Fruit fly (Drosophila melanogaster): ENCODE data around the gene CG9917.

Gene CG9917

dm6 chrX:16335107-16335642, 12.1 kb upstream of the CG9917 start:
- TF ChIP-seq pad (GFP tag; optimal IDR thresholded peaks at IDR 0.05) (peak; percentile 53), CG11617 (GFP tag; optimal IDR thresholded peaks at IDR 0.05) (peak; percentile 89), Mnt (GFP tag; optimal IDR thresholded peaks at IDR 0.05) (peak; percentile 89), tj (GFP tag; optimal IDR thresholded peaks at IDR 0.05) (peak; percentile 75), kay (GFP tag; ENCODE audit: borderline replicate concordance) (peak; percentile 47), CG14711 (tag; optimal IDR thresholded peaks at IDR 0.05) (peak; percentile 75), bab1 (GFP tag; optimal IDR thresholded peaks at IDR 0.05) (peak; percentile 62), ovo (GFP tag; optimal IDR thresholded peaks at IDR 0.05) (peak; percentile 70), toe (GFP tag; optimal IDR thresholded peaks at IDR 0.05) (peak; percentile 51), Clk (GFP tag; optimal IDR thresholded peaks at IDR 0.05) (no peak), Crg-1 (GFP tag; optimal IDR thresholded peaks at IDR 0.05) (peak; percentile 79), CG7045 (GFP tag; optimal IDR thresholded peaks at IDR 0.05) (peak; percentile 58), Hr96 (GFP tag; optimal IDR thresholded peaks at IDR 0.05) (no peak), CG5204 (GFP tag; optimal IDR thresholded peaks at IDR 0.05) (peak; percentile 70), CG7101 (tag; optimal IDR thresholded peaks at IDR 0.05) (peak; percentile 86), CG12768 (GFP tag; optimal IDR thresholded peaks at IDR 0.05) (peak; percentile 65), CG1620 (GFP tag; optimal IDR thresholded peaks at IDR 0.05) (peak; percentile 57), CG33017 (tag; optimal IDR thresholded peaks at IDR 0.05) (peak; percentile 64), cnc (optimal IDR thresholded peaks at IDR 0.05) (no peak), cic (GFP tag; optimal IDR thresholded peaks at IDR 0.05) (peak; percentile 28)

dm6 chrX:16334251-16334860, 11.3 kb upstream of the CG9917 start:
- TF ChIP-seq Mnt (GFP tag; optimal IDR thresholded peaks at IDR 0.05) (peak; percentile 43), Hr96 (GFP tag; optimal IDR thresholded peaks at IDR 0.05) (no peak), cic (GFP tag; optimal IDR thresholded peaks at IDR 0.05) (peak; percentile 20)

dm6 chrX:16333434-16334141, 10.6 kb upstream of the CG9917 start, which contains the start of the genes CG9921 and Dsp1:
CG9921 (minus strand) TSS chrX:16333600.
Dsp1 (plus strand) TSS chrX:16333612.
- TF ChIP-seq CG7101 (tag; optimal IDR thresholded peaks at IDR 0.05): peak; percentile 1
- TF ChIP-seq ovo (GFP tag; optimal IDR thresholded peaks at IDR 0.05): peak; percentile 13
- TF ChIP-seq Crg-1 (GFP tag; optimal IDR thresholded peaks at IDR 0.05): no peak
- TF ChIP-seq CG1620 (GFP tag; optimal IDR thresholded peaks at IDR 0.05): peak; percentile 16
- no peak for TF ChIP-seq tj (GFP tag; optimal IDR thresholded peaks at IDR 0.05)
- TF ChIP-seq CG14711 (tag; optimal IDR thresholded peaks at IDR 0.05): peak; percentile 22
- peak; percentile 24 for TF ChIP-seq bab1 (GFP tag; optimal IDR thresholded peaks at IDR 0.05)
- TF ChIP-seq CG33017 (tag; optimal IDR thresholded peaks at IDR 0.05): no peak
- peak; percentile 6 for TF ChIP-seq kay (GFP tag; ENCODE audit: borderline replicate concordance)
- peak; percentile 38 for TF ChIP-seq CG12768 (GFP tag; optimal IDR thresholded peaks at IDR 0.05)
- TF ChIP-seq CG7045 (GFP tag; optimal IDR thresholded peaks at IDR 0.05): no peak
- peak; percentile 20 for TF ChIP-seq Hr96 (GFP tag; optimal IDR thresholded peaks at IDR 0.05)
- TF ChIP-seq Mnt (GFP tag; optimal IDR thresholded peaks at IDR 0.05): peak; percentile 93
- TF ChIP-seq Clk (GFP tag; optimal IDR thresholded peaks at IDR 0.05): no peak
- TF ChIP-seq cic (GFP tag; optimal IDR thresholded peaks at IDR 0.05): peak; percentile 96
- no peak for TF ChIP-seq pad (GFP tag; optimal IDR thresholded peaks at IDR 0.05)

- TF ChIP-seq Hr96 (GFP tag; optimal IDR thresholded peaks at IDR 0.05): no peak
- peak; percentile 94 for TF ChIP-seq CG5204 (GFP tag; optimal IDR thresholded peaks at IDR 0.05)
- peak; percentile 85 for TF ChIP-seq tj (GFP tag; optimal IDR thresholded peaks at IDR 0.05)
- peak; percentile 91 for TF ChIP-seq pad (GFP tag; optimal IDR thresholded peaks at IDR 0.05)
- peak; percentile 95 for TF ChIP-seq CG7045 (GFP tag; optimal IDR thresholded peaks at IDR 0.05)
- TF ChIP-seq Clk (GFP tag; optimal IDR thresholded peaks at IDR 0.05): peak; percentile 84
- peak; percentile 95 for TF ChIP-seq CG12768 (GFP tag; optimal IDR thresholded peaks at IDR 0.05)
- peak; percentile 95 for TF ChIP-seq CG33017 (tag; optimal IDR thresholded peaks at IDR 0.05)
- TF ChIP-seq toe (GFP tag; optimal IDR thresholded peaks at IDR 0.05): peak; percentile 83
- peak; percentile 98 for TF ChIP-seq CG7101 (tag; optimal IDR thresholded peaks at IDR 0.05)
- TF ChIP-seq Crg-1 (GFP tag; optimal IDR thresholded peaks at IDR 0.05): peak; percentile 92
- peak; percentile 80 for TF ChIP-seq kay (GFP tag; ENCODE audit: borderline replicate concordance)
- TF ChIP-seq cnc (optimal IDR thresholded peaks at IDR 0.05): no peak
- peak; percentile 95 for TF ChIP-seq ovo (GFP tag; optimal IDR thresholded peaks at IDR 0.05)
- TF ChIP-seq bab1 (GFP tag; optimal IDR thresholded peaks at IDR 0.05): peak; percentile 95
- peak; percentile 88 for TF ChIP-seq Mnt (GFP tag; optimal IDR thresholded peaks at IDR 0.05)
- peak; percentile 82 for TF ChIP-seq CG1620 (GFP tag; optimal IDR thresholded peaks at IDR 0.05)
- peak; percentile 98 for TF ChIP-seq CG11617 (GFP tag; optimal IDR thresholded peaks at IDR 0.05)
- TF ChIP-seq CG14711 (tag; optimal IDR thresholded peaks at IDR 0.05): peak; percentile 94
- peak; percentile 83 for TF ChIP-seq cic (GFP tag; optimal IDR thresholded peaks at IDR 0.05)
Observed at dm6 chrX:16332615-16333288, 9.7 kb upstream of the CG9917 start.

- no peak for TF ChIP-seq CG33017 (tag; optimal IDR thresholded peaks at IDR 0.05)
- no peak for TF ChIP-seq CG1620 (GFP tag; optimal IDR thresholded peaks at IDR 0.05)
- no peak for TF ChIP-seq CG12768 (GFP tag; optimal IDR thresholded peaks at IDR 0.05)
- TF ChIP-seq CG7101 (tag; optimal IDR thresholded peaks at IDR 0.05): no peak
- TF ChIP-seq pad (GFP tag; optimal IDR thresholded peaks at IDR 0.05): peak; percentile 11
- no peak for TF ChIP-seq Clk (GFP tag; optimal IDR thresholded peaks at IDR 0.05)
- no peak for TF ChIP-seq CG7045 (GFP tag; optimal IDR thresholded peaks at IDR 0.05)
- no peak for TF ChIP-seq cnc (optimal IDR thresholded peaks at IDR 0.05)
- no peak for TF ChIP-seq CG5204 (GFP tag; optimal IDR thresholded peaks at IDR 0.05)
- peak; percentile 21 for TF ChIP-seq Mnt (GFP tag; optimal IDR thresholded peaks at IDR 0.05)
- peak; percentile 28 for TF ChIP-seq CG11617 (GFP tag; optimal IDR thresholded peaks at IDR 0.05)
- TF ChIP-seq kay (GFP tag; ENCODE audit: borderline replicate concordance): no peak
- TF ChIP-seq bab1 (GFP tag; optimal IDR thresholded peaks at IDR 0.05): peak; percentile 6
- no peak for TF ChIP-seq cic (GFP tag; optimal IDR thresholded peaks at IDR 0.05)
- no peak for TF ChIP-seq Hr96 (GFP tag; optimal IDR thresholded peaks at IDR 0.05)
- TF ChIP-seq Crg-1 (GFP tag; optimal IDR thresholded peaks at IDR 0.05): no peak
- TF ChIP-seq tj (GFP tag; optimal IDR thresholded peaks at IDR 0.05): no peak
- TF ChIP-seq CG14711 (tag; optimal IDR thresholded peaks at IDR 0.05): no peak
- no peak for TF ChIP-seq toe (GFP tag; optimal IDR thresholded peaks at IDR 0.05)
- peak; percentile 54 for TF ChIP-seq ovo (GFP tag; optimal IDR thresholded peaks at IDR 0.05)
Observed at dm6 chrX:16331562-16332233, 8.7 kb upstream of the CG9917 start.
